Fruit fly (Drosophila melanogaster): ENCODE results near the gene CG5555.

DNA sequence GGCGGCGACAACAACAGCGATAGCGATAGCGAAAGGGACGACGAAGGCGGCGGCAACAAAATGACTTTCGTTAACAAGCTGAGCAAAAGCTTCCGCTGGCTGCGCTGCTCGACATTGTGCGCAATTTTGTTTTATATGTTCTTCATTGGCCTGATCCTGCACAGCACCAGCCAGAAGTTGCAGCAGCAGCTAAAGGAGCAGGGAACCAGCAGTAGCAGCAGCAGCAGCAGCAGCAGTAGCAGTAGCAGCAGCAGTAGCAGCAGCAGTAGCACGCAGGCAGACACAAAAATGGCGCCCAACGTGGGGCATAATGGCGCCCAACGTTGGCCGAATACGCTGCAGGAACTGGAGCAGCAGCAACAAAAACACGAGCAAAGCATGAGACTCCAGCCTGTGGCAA lies 9.7 kb upstream of the CG5555 start:
- TF ChIP-seq CG8159 (tag; optimal IDR thresholded peaks at IDR 0.05), result no peak
- TF ChIP-seq CG9948 (tag; optimal IDR thresholded peaks at IDR 0.05), result no peak
- TF ChIP-seq Ets98B (GFP tag; IDR thresholded peaks at IDR 0.05), result no peak
- TF ChIP-seq Pif1B (GFP tag; optimal IDR thresholded peaks at IDR 0.05), result no peak
- TF ChIP-seq CG12605 (GFP tag; IDR thresholded peaks at IDR 0.05), result no peak
- TF ChIP-seq CG10348 (GFP tag; IDR thresholded peaks at IDR 0.05), result no peak
- TF ChIP-seq CG13204 (GFP tag; optimal IDR thresholded peaks at IDR 0.05), result no peak
- no peak for TF ChIP-seq D1 (tag; optimal IDR thresholded peaks at IDR 0.05)
- TF ChIP-seq Snoo (tag; optimal IDR thresholded peaks at IDR 0.05), result no peak
- TF ChIP-seq gl (tag; optimal IDR thresholded peaks at IDR 0.05), result no peak

Data from whole organism, pupa.